Fruit fly (Drosophila melanogaster) whole organism, wandering third instar larva: Measurements from ENCODE around the gene CG44261.
A peak's percentile ranks its signal among the peaks of the same experiment; 100 is the strongest.

ENCODE experiments used
- Dfd ChIP-seq: fragments of >200 bp; optimal IDR thresholded peaks from 2 replicates; lab custom pipeline; 2017; ENCODE audit warnings: missing biosample characterization, missing genetic modification characterization
- GATAd ChIP-seq: sonication (Bioruptor generic); optimal IDR thresholded peaks from 2 replicates; lab custom pipeline; 2016; ENCODE audit warnings: missing biosample characterization, missing genetic modification characterization
- Hr83 ChIP-seq: fragments of 200-300 bp; sonication (Bioruptor generic); optimal IDR thresholded peaks from 2 replicates; lab custom pipeline; 2016; ENCODE audit warnings: missing biosample characterization, mild to moderate bottlenecking, missing genetic modification characterization, moderate library complexity; ENCODE audit not compliant: poor library complexity, severe bottlenecking
- Myc ChIP-seq: fragments of >200 bp; optimal IDR thresholded peaks from 2 replicates; lab custom pipeline; 2017
- Rel ChIP-seq, 2 experiments: fragments of 200-800 bp; sonication (Bioruptor generic) in 1 of 2; optimal IDR thresholded peaks; 2 replicates in 1 of 2; 3 replicates in 1 of 2; lab custom pipeline; 2016 to 2019; ENCODE audit warnings: mild to moderate bottlenecking in 2 of 2, missing biosample characterization in 2 of 2, missing genetic modification characterization in 2 of 2, moderate library complexity in 1 of 2
- ey ChIP-seq: fragments of 200-800 bp; sonication (Bioruptor generic); optimal IDR thresholded peaks from 2 replicates; lab custom pipeline; 2016; ENCODE audit warnings: missing biosample characterization, missing genetic modification characterization
- pan ChIP-seq: fragments of >200 bp; optimal IDR thresholded peaks from 2 replicates; lab custom pipeline; 2017
- psq ChIP-seq: fragments of 200-800 bp; sonication (Bioruptor generic); optimal IDR thresholded peaks from 3 replicates; lab custom pipeline; 2017; ENCODE audit warnings: missing biosample characterization, mild to moderate bottlenecking, missing genetic modification characterization, moderate library complexity
- rgr ChIP-seq: fragments of 200-800 bp; sonication (Bioruptor generic); optimal IDR thresholded peaks from 3 replicates; lab custom pipeline; 2016; ENCODE audit warnings: missing biosample characterization, mild to moderate bottlenecking, missing genetic modification characterization
- usp ChIP-seq: fragments of >200 bp; optimal IDR thresholded peaks from 2 replicates; lab custom pipeline; 2017; ENCODE audit warnings: missing biosample characterization, missing genetic modification characterization

DNA sequence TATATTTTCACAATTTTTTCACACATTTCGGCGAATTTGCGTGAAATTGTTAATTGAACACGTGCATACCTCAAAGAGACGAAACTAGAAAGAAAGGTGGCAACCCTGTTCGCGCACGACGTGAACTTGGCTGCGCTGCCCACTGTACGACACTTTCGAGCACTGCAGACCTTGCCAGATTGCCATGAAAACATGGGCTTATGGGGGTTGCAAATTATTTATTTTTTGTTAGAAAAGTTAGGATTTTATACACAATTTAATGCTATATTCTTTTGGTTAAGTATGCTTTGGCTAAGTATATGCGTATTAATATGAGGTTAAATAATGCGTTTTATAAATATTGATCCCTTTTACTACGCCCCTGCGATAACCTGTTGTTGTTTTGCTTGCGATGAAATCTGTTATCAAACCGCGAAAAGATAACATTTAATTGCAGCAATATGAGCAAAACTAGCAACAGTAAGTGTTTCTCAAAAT lies 6.8 kb downstream of the CG44261 start, which contains the start of the genes RpL34b and CG8132:
- TF ChIP-seq GATAd (GFP tag; lab: Kevin White, UChicago) (peak; percentile 91), Hr83 (GFP tag; lab: Kevin White, UChicago) (peak; percentile 96), Myc (lab: Kevin White, UChicago) (peak; percentile 83), ey (peak; percentile 93), psq (GFP tag; lab: Kevin White, UChicago) (peak; percentile 88), Dfd (no peak), pan (lab: Kevin White, UChicago) (no peak), Rel (GFP tag; optimal IDR thresholded peaks at IDR 0.05; lab: Kevin White, UChicago) (peak; percentile 73), Rel (tag; optimal IDR thresholded peaks at IDR 0.05; lab: Kevin White, UChicago) (peak; percentile 84), rgr (GFP tag; lab: Kevin White, UChicago) (peak; percentile 96), usp (GFP tag; lab: Kevin White, UChicago) (no peak)
